Comparison of ENCODE assay signal across 4 worm cellular contexts in genomic region chrV:20476981-20477380, ce11.
TF ChIP-seq lines count a peak whose summit lies in the region.

No protein-coding gene starts in this region.

TF ChIP-seq in whole organism, L1 larva, 84 proteins besides CTCF, POLR2A, EP300 and RAD21:
- peak; percentile 17 for TF ChIP-seq isw-1 (GFP tag; IDR thresholded peaks at IDR 0.05; lab: Robert Waterston, UW)
- peak; percentile 84 for TF ChIP-seq F16B12.6 (tag; optimal IDR thresholded peaks at IDR 0.05; lab: Kevin White, UChicago)
- peak; percentile 38 for TF ChIP-seq snu-23 (GFP tag; optimal IDR thresholded peaks at IDR 0.05; lab: Kevin White, UChicago)
- TF ChIP-seq efl-1 (optimal IDR thresholded peaks at IDR 0.05; lab: Kevin White, UChicago) = peak; percentile 23 to 51
- peak; percentile 34 to 92 for TF ChIP-seq efl-1 (GFP tag; optimal IDR thresholded peaks at IDR 0.05 in 1 of 2; lab: Kevin White, UChicago)
- TF ChIP-seq rnt-1 (tag; optimal IDR thresholded peaks at IDR 0.05; lab: Kevin White, UChicago) = peak; percentile 21
- no peak for TF ChIP-seq unc-30 (tag; optimal IDR thresholded peaks at IDR 0.05; lab: Kevin White, UChicago)
- peak in 1 of 6 experiments; percentile 41 for TF ChIP-seq elt-3 (tag; optimal IDR thresholded peaks at IDR 0.05; lab: Kevin White, UChicago)
- TF ChIP-seq snpc-4 (tag; optimal IDR thresholded peaks at IDR 0.05; lab: Kevin White, UChicago) = no peak
- peak in 2 of 3 experiments; percentile 39 to 44 for TF ChIP-seq dpl-1 (GFP tag; optimal IDR thresholded peaks at IDR 0.05; lab: Kevin White, UChicago)
- TF ChIP-seq lsy-2 (tag; optimal IDR thresholded peaks at IDR 0.05; lab: Kevin White, UChicago) = peak; percentile 42 to 51
- TF ChIP-seq Y116A8C.19 (tag; optimal IDR thresholded peaks at IDR 0.05; lab: Kevin White, UChicago; ENCODE audit: borderline replicate concordance) = no peak
- no peak for TF ChIP-seq ztf-11 (tag; optimal IDR thresholded peaks at IDR 0.05; lab: Kevin White, UChicago)
- TF ChIP-seq xbp-1 (tag; optimal IDR thresholded peaks at IDR 0.05; lab: Kevin White, UChicago) = peak; percentile 23
- TF ChIP-seq lin-35 (GFP tag; optimal IDR thresholded peaks at IDR 0.05; lab: Kevin White, UChicago) = peak; percentile 12 to 17
- no peak for TF ChIP-seq swsn-7 (tag; optimal IDR thresholded peaks at IDR 0.05; lab: Kevin White, UChicago)
- peak; percentile 3 to 7 (median 5) for TF ChIP-seq ceh-82 (tag; optimal IDR thresholded peaks at IDR 0.05; lab: Kevin White, UChicago)

TF ChIP-seq in whole organism, L2 larva, 48 proteins besides CTCF, POLR2A, EP300 and RAD21:
- TF ChIP-seq unc-55 (GFP tag; optimal IDR thresholded peaks at IDR 0.05; lab: Kevin White, UChicago) (peak; percentile 26), ceh-16 (tag; optimal IDR thresholded peaks at IDR 0.05; lab: Kevin White, UChicago) (no peak), lsy-2 (tag; optimal IDR thresholded peaks at IDR 0.05; lab: Kevin White, UChicago) (peak in 1 of 2 experiments; percentile 59), C34F6.9 (tag; optimal IDR thresholded peaks at IDR 0.05; lab: Kevin White, UChicago) (peak; percentile 5), nhr-23 (tag; optimal IDR thresholded peaks at IDR 0.05; lab: Kevin White, UChicago) (no peak), mab-5 (tag; optimal IDR thresholded peaks at IDR 0.05; lab: Kevin White, UChicago) (no peak)

TF ChIP-seq in whole organism, L3 larva, 47 proteins besides CTCF, POLR2A, EP300 and RAD21:
- TF ChIP-seq R02D3.7 (tag; optimal IDR thresholded peaks at IDR 0.05; lab: Kevin White, UChicago) = peak; percentile 20
- TF ChIP-seq nfya-1 (tag; optimal IDR thresholded peaks at IDR 0.05; lab: Kevin White, UChicago; ENCODE audit: insufficient read depth) = peak; percentile 46
- no peak for TF ChIP-seq eor-1 (tag; optimal IDR thresholded peaks at IDR 0.05; lab: Kevin White, UChicago)
- no peak for TF ChIP-seq elt-2 (tag; optimal IDR thresholded peaks at IDR 0.05; lab: Kevin White, UChicago)
- TF ChIP-seq jun-1 (tag; optimal IDR thresholded peaks at IDR 0.05; lab: Kevin White, UChicago) = no peak
- peak; percentile 34 for TF ChIP-seq lin-15B (tag; optimal IDR thresholded peaks at IDR 0.05; lab: Kevin White, UChicago)
- peak; percentile 41 for TF ChIP-seq hmg-11 (tag; optimal IDR thresholded peaks at IDR 0.05; lab: Kevin White, UChicago)
- no peak for TF ChIP-seq mdl-1 (tag; optimal IDR thresholded peaks at IDR 0.05; lab: Kevin White, UChicago)
- peak; percentile 0 for TF ChIP-seq pha-4 (tag; optimal IDR thresholded peaks at IDR 0.05; lab: Kevin White, UChicago)
- no peak for TF ChIP-seq ama-1 (optimal IDR thresholded peaks at IDR 0.05; lab: Kevin White, UChicago)
- peak; percentile 17 for TF ChIP-seq nhr-23 (tag; optimal IDR thresholded peaks at IDR 0.05; lab: Kevin White, UChicago)
TF ChIP-seq in whole organism, L3 larva: peak in this region for 6.

TF ChIP-seq in whole organism, young adult, 124 proteins besides CTCF, POLR2A, EP300 and RAD21:
- no peak for TF ChIP-seq ccch-3 (GFP tag; optimal IDR thresholded peaks at IDR 0.05; lab: Kevin White, UChicago)
- peak; percentile 42; the same call in 1 of the 2 replicates for TF ChIP-seq madf-6 (GFP tag; IDR thresholded peaks at IDR 0.05; lab: Robert Waterston, UW)
- peak; percentile 43 for TF ChIP-seq F33H1.4 (GFP tag; IDR thresholded peaks at IDR 0.05; lab: Robert Waterston, UW)

Comparison
In these comparisons a context has a peak if more than half of its experiments do, and no peak if none do; other contexts are left out.
1. Of the 8 proteins assayed by ChIP-seq in both whole organism, young adult and whole organism, L1 larva: peak only in whole organism, young adult: none; only in whole organism, L1 larva: dpl-1, efl-1 and lin-35; in both: none; in neither: 5.